Worm (Caenorhabditis elegans): ENCODE results near the gene utx-1.

The utx-1 gene

DNA sequence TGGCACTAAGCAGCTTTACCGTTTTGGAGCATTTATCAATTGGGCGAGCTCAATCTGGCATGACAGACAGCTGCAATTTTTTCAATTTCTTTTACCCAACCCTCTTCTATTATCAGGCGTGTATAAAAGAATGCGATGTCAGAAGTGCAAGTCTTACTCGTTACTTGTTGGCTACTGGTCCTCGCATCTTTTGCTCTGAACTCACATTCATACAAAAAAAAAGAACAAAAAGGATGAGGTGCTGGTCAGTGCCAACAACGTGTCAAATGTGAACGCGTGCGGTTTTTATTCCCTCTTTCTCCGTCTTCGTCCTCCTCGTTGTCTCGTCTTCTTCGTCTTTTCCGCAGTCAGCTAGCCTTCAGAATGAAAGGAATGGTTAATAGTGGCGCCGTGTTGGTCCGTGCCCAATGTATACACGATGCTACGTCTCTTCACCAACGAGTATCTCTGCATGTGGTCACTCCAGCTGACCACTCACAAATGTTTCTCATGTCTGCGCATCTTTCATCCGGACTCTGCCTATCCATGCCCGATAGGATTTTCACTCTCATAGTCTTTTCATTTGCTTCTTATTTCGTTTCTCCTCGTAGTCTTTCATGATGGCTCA lies 9.0 kb downstream of the utx-1 start (continued):
- TF ChIP-seq zip-11 (GFP tag; IDR thresholded peaks at IDR 0.05) (no peak), T26A8.4 (GFP tag; IDR thresholded peaks at IDR 0.05) (no peak), nhr-237 (tag; optimal IDR thresholded peaks at IDR 0.05) (no peak), hlh-30 (tag; optimal IDR thresholded peaks at IDR 0.05; ENCODE audit: insufficient read depth) (peak; percentile 36), jun-1 (tag; optimal IDR thresholded peaks at IDR 0.05) (no peak), unc-39 (tag; optimal IDR thresholded peaks at IDR 0.05) (no peak), lin-29 (GFP tag; IDR thresholded peaks at IDR 0.05) (no peak), zip-2 (tag; optimal IDR thresholded peaks at IDR 0.05) (no peak), zfp-3 (GFP tag; conservative IDR thresholded peaks at IDR 0.05) (no peak), unc-130 (GFP tag; optimal IDR thresholded peaks at IDR 0.05) (no peak), F37D6.2 (tag; optimal IDR thresholded peaks at IDR 0.05) (peak; percentile 25), lin-1 (GFP tag; IDR thresholded peaks at IDR 0.05) (no peak)

- TF ChIP-seq lin-1 (GFP tag; IDR thresholded peaks at IDR 0.05), result no peak
- peak; percentile 4 for TF ChIP-seq nhr-11 (tag; optimal IDR thresholded peaks at IDR 0.05)
- TF ChIP-seq aha-1 (tag), result peak; percentile 90
- no peak for TF ChIP-seq skn-1 (tag; optimal IDR thresholded peaks at IDR 0.05)
- no peak for TF ChIP-seq sdz-12 (GFP tag; optimal IDR thresholded peaks at IDR 0.05)
Observed at ce11 chrX:8566521-8567032, 9.6 kb downstream of the utx-1 start.

DNA sequence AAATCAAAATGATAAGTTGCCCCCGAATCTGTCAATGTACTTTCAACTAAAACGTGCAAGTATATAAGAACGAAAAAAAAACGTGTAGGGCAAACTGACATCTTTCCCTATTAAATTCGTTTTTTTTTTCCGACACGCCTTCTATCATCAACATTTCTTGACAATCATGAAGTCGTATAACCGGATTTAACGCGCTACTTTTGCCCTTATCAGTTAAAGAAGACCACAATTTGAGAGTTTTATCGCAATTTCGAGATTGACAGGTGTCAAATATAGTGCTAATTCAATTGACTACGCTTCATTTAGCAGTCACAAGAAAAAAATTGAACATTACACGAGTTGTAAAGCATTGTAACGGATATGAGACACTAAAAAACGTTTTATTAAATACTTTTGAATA lies 10.2 kb downstream of the utx-1 start:
- no peak for TF ChIP-seq ztf-7 (tag; optimal IDR thresholded peaks at IDR 0.05)
- no peak for TF ChIP-seq F49E8.2 (tag; optimal IDR thresholded peaks at IDR 0.05; ENCODE audit: borderline replicate concordance)
- TF ChIP-seq fos-1 (tag; optimal IDR thresholded peaks at IDR 0.05), result no peak
- no peak for TF ChIP-seq nhr-111 (GFP tag; optimal IDR thresholded peaks at IDR 0.05)
- TF ChIP-seq daf-19 (GFP tag; conservative IDR thresholded peaks at IDR 0.05), result no peak
- TF ChIP-seq ceh-44 (GFP tag; IDR thresholded peaks at IDR 0.05), result no peak
- no peak for TF ChIP-seq ceh-62 (tag; optimal IDR thresholded peaks at IDR 0.05)
- no peak for TF ChIP-seq F26F4.8 (GFP tag; conservative IDR thresholded peaks at IDR 0.05)
- TF ChIP-seq dpl-1 (GFP tag; optimal IDR thresholded peaks at IDR 0.05), result no peak
- no peak for TF ChIP-seq Y5F2A.4 (GFP tag; optimal IDR thresholded peaks at IDR 0.05)
- no peak for TF ChIP-seq ctbp-1 (GFP tag; IDR thresholded peaks at IDR 0.05)
- no peak for TF ChIP-seq nhr-10 (tag; optimal IDR thresholded peaks at IDR 0.05)
- TF ChIP-seq T20F7.1 (GFP tag; optimal IDR thresholded peaks at IDR 0.05), result peak; percentile 26
- TF ChIP-seq nhr-102 (tag; optimal IDR thresholded peaks at IDR 0.05), result peak; percentile 22
- no peak for TF ChIP-seq zag-1 (tag; optimal IDR thresholded peaks at IDR 0.05)
- TF ChIP-seq nhr-77 (tag; optimal IDR thresholded peaks at IDR 0.05), result peak; percentile 68
- no peak for TF ChIP-seq attf-4 (tag; optimal IDR thresholded peaks at IDR 0.05)
- no peak for TF ChIP-seq D1046.2 (GFP tag; IDR thresholded peaks at IDR 0.05)
- no peak for TF ChIP-seq nhr-25 (tag; optimal IDR thresholded peaks at IDR 0.05; ENCODE audit: borderline replicate concordance, insufficient read depth)
- peak; percentile 95 for TF ChIP-seq php-3 (GFP tag; IDR thresholded peaks at IDR 0.05)
- TF ChIP-seq snpc-1.2 (GFP tag; IDR thresholded peaks at IDR 0.05), result no peak
- TF ChIP-seq zfp-2 (tag; optimal IDR thresholded peaks at IDR 0.05), result no peak
- no peak for TF ChIP-seq ceh-82 (tag; optimal IDR thresholded peaks at IDR 0.05)
- TF ChIP-seq nhr-42 (GFP tag; IDR thresholded peaks at IDR 0.05), result no peak
- TF ChIP-seq lsy-2 (tag; optimal IDR thresholded peaks at IDR 0.05), result peak in 1 of 2 experiments; percentile 41
- no peak for TF ChIP-seq ZK337.2 (GFP tag; IDR thresholded peaks at IDR 0.05)
- TF ChIP-seq spr-1 (tag; optimal IDR thresholded peaks at IDR 0.05), result no peak
- TF ChIP-seq ceh-32 (tag; optimal IDR thresholded peaks at IDR 0.05; ENCODE audit: poor library complexity), result no peak
- peak; percentile 89 for TF ChIP-seq nhr-28 (tag; optimal IDR thresholded peaks at IDR 0.05)
- TF ChIP-seq zfp-3 (GFP tag; conservative IDR thresholded peaks at IDR 0.05), result no peak
- TF ChIP-seq ceh-28 (tag; optimal IDR thresholded peaks at IDR 0.05), result no peak
- TF ChIP-seq sdz-12 (GFP tag; optimal IDR thresholded peaks at IDR 0.05), result no peak
- no peak for TF ChIP-seq madf-5 (GFP tag; IDR thresholded peaks at IDR 0.05)
- TF ChIP-seq lin-1 (GFP tag; IDR thresholded peaks at IDR 0.05), result peak; percentile 89
- TF ChIP-seq skn-1 (tag; optimal IDR thresholded peaks at IDR 0.05), result no peak
- TF ChIP-seq zip-11 (GFP tag; IDR thresholded peaks at IDR 0.05), result no peak
- TF ChIP-seq dmd-6 (GFP tag; IDR thresholded peaks at IDR 0.05), result peak; percentile 96

Measured in whole organism, L4 larva.